Fruit fly (Drosophila melanogaster): Measurements from ENCODE around the gene CG43998.
A peak's percentile ranks its signal among the peaks of the same experiment; 100 is the strongest.

The CG43998 gene

dm6 chr3R:23884088-23884727 lies 44.6 kb downstream of the CG43998 start:
- TF ChIP-seq Mnt (GFP tag; optimal IDR thresholded peaks at IDR 0.05) (no peak), Hr96 (GFP tag; optimal IDR thresholded peaks at IDR 0.05) (no peak), tj (GFP tag; optimal IDR thresholded peaks at IDR 0.05) (peak; percentile 72), CG14711 (tag; optimal IDR thresholded peaks at IDR 0.05) (no peak), Crg-1 (GFP tag; optimal IDR thresholded peaks at IDR 0.05) (no peak), bab1 (GFP tag; optimal IDR thresholded peaks at IDR 0.05) (no peak), CG7045 (GFP tag; optimal IDR thresholded peaks at IDR 0.05) (no peak), cnc (optimal IDR thresholded peaks at IDR 0.05) (no peak)

dm6 chr3R:23880280-23880679 lies 48.5 kb downstream of the CG43998 start:
- no peak for TF ChIP-seq ovo (GFP tag; optimal IDR thresholded peaks at IDR 0.05)
- TF ChIP-seq cic (GFP tag; optimal IDR thresholded peaks at IDR 0.05): no peak
- TF ChIP-seq tj (GFP tag; optimal IDR thresholded peaks at IDR 0.05): no peak
- TF ChIP-seq kay (GFP tag; ENCODE audit: borderline replicate concordance): no peak
- TF ChIP-seq Hr96 (GFP tag; optimal IDR thresholded peaks at IDR 0.05): no peak
- no peak for TF ChIP-seq toe (GFP tag; optimal IDR thresholded peaks at IDR 0.05)
- no peak for TF ChIP-seq Crg-1 (GFP tag; optimal IDR thresholded peaks at IDR 0.05)
- no peak for TF ChIP-seq bab1 (GFP tag; optimal IDR thresholded peaks at IDR 0.05)
- no peak for TF ChIP-seq Clk (GFP tag; optimal IDR thresholded peaks at IDR 0.05)
- no peak for TF ChIP-seq CG33017 (tag; optimal IDR thresholded peaks at IDR 0.05)
- TF ChIP-seq cnc (optimal IDR thresholded peaks at IDR 0.05): no peak
- TF ChIP-seq Mnt (GFP tag; optimal IDR thresholded peaks at IDR 0.05): no peak
- TF ChIP-seq CG11617 (GFP tag; optimal IDR thresholded peaks at IDR 0.05): no peak
- no peak for TF ChIP-seq pad (GFP tag; optimal IDR thresholded peaks at IDR 0.05)
- no peak for TF ChIP-seq CG1620 (GFP tag; optimal IDR thresholded peaks at IDR 0.05)

dm6 chr3R:23878318-23878799 lies 50.4 kb downstream of the CG43998 start:
- TF ChIP-seq CG5204 (GFP tag; optimal IDR thresholded peaks at IDR 0.05) (no peak), CG33017 (tag; optimal IDR thresholded peaks at IDR 0.05) (no peak), Hr96 (GFP tag; optimal IDR thresholded peaks at IDR 0.05) (no peak), Mnt (GFP tag; optimal IDR thresholded peaks at IDR 0.05) (no peak), CG7101 (tag; optimal IDR thresholded peaks at IDR 0.05) (no peak), CG12768 (GFP tag; optimal IDR thresholded peaks at IDR 0.05) (no peak), bab1 (GFP tag; optimal IDR thresholded peaks at IDR 0.05) (no peak), Clk (GFP tag; optimal IDR thresholded peaks at IDR 0.05) (no peak), cic (GFP tag; optimal IDR thresholded peaks at IDR 0.05) (no peak), kay (GFP tag; ENCODE audit: borderline replicate concordance) (no peak), pad (GFP tag; optimal IDR thresholded peaks at IDR 0.05) (no peak), CG11617 (GFP tag; optimal IDR thresholded peaks at IDR 0.05) (no peak), cnc (optimal IDR thresholded peaks at IDR 0.05) (no peak), CG7045 (GFP tag; optimal IDR thresholded peaks at IDR 0.05) (no peak), ovo (GFP tag; optimal IDR thresholded peaks at IDR 0.05) (no peak)
